Worm (Caenorhabditis elegans): ENCODE measurements around the gene pha-4.

The pha-4 gene

ce11 chrV:20731787-20732186 lies 21.1 kb upstream of the pha-4 start, which contains the start of gene srxa-1:
Gene srxa-1 (plus strand): TSS chrV:20732087.
- TF ChIP-seq ceh-36 (tag; optimal IDR thresholded peaks at IDR 0.05): no peak
- TF ChIP-seq tbx-11 (GFP tag; IDR thresholded peaks at IDR 0.05): no peak
- no peak for TF ChIP-seq F13C5.2 (tag; optimal IDR thresholded peaks at IDR 0.05)
- TF ChIP-seq hmg-4 (GFP tag; optimal IDR thresholded peaks at IDR 0.05): no peak
- no peak for TF ChIP-seq B0310.2 (tag; optimal IDR thresholded peaks at IDR 0.05)
- TF ChIP-seq tbx-37 (GFP tag; conservative IDR thresholded peaks at IDR 0.05): no peak

- no peak for TF ChIP-seq ets-7 (tag; optimal IDR thresholded peaks at IDR 0.05)
- TF ChIP-seq scrt-1 (GFP tag; IDR thresholded peaks at IDR 0.05): no peak
- no peak for TF ChIP-seq B0310.2 (tag; optimal IDR thresholded peaks at IDR 0.05)
- TF ChIP-seq ceh-13 (GFP tag; optimal IDR thresholded peaks at IDR 0.05): no peak
- no peak for TF ChIP-seq tra-4 (tag; optimal IDR thresholded peaks at IDR 0.05)
- TF ChIP-seq aly-1 (tag; optimal IDR thresholded peaks at IDR 0.05): no peak
- no peak for TF ChIP-seq sea-1 (GFP tag; conservative IDR thresholded peaks at IDR 0.05)
- TF ChIP-seq F13C5.2 (tag; optimal IDR thresholded peaks at IDR 0.05): no peak
- no peak for TF ChIP-seq flt-1 (GFP tag; IDR thresholded peaks at IDR 0.05)
- TF ChIP-seq hmg-4 (GFP tag; optimal IDR thresholded peaks at IDR 0.05): no peak
- TF ChIP-seq ceh-36 (tag; optimal IDR thresholded peaks at IDR 0.05): no peak
These were observed 18.2 kb upstream of the pha-4 start, which contains the start of gene srxa-6 for ce11 chrV:20734658-20735057. Gene srxa-6 (plus strand): TSS chrV:20734958.

- TF ChIP-seq B0310.2 (tag; optimal IDR thresholded peaks at IDR 0.05) (no peak), ceh-36 (tag; optimal IDR thresholded peaks at IDR 0.05) (no peak), pes-1 (GFP tag; IDR thresholded peaks at IDR 0.05) (no peak), hmg-4 (GFP tag; optimal IDR thresholded peaks at IDR 0.05) (no peak), hnd-1 (tag; optimal IDR thresholded peaks at IDR 0.05) (no peak), ets-7 (tag; optimal IDR thresholded peaks at IDR 0.05) (no peak), flt-1 (GFP tag; IDR thresholded peaks at IDR 0.05) (no peak), scrt-1 (GFP tag; IDR thresholded peaks at IDR 0.05) (no peak), ceh-13 (GFP tag; optimal IDR thresholded peaks at IDR 0.05) (no peak), hmbx-1 (tag; optimal IDR thresholded peaks at IDR 0.05) (no peak)
These were observed 13.5 kb upstream of the pha-4 start for ce11 chrV:20739387-20739786.

ce11 chrV:20744290-20744837 lies 8.5 kb upstream of the pha-4 start, which contains the start of gene dnj-25:
Gene dnj-25 (minus strand): TSS chrV:20744346.
- TF ChIP-seq F13C5.2 (tag; optimal IDR thresholded peaks at IDR 0.05) (peak; percentile 27), tbx-11 (GFP tag; IDR thresholded peaks at IDR 0.05) (no peak)

ce11 chrV:20745278-20745677 lies 7.6 kb upstream of the pha-4 start:
- TF ChIP-seq hmbx-1 (tag; optimal IDR thresholded peaks at IDR 0.05): no peak
- no peak for TF ChIP-seq tbx-37 (GFP tag; conservative IDR thresholded peaks at IDR 0.05)
- no peak for TF ChIP-seq scrt-1 (GFP tag; IDR thresholded peaks at IDR 0.05)
- TF ChIP-seq sea-1 (GFP tag; conservative IDR thresholded peaks at IDR 0.05): no peak
- no peak for TF ChIP-seq ceh-36 (tag; optimal IDR thresholded peaks at IDR 0.05)

- TF ChIP-seq ets-7 (tag; optimal IDR thresholded peaks at IDR 0.05): no peak
- no peak for TF ChIP-seq F13C5.2 (tag; optimal IDR thresholded peaks at IDR 0.05)
- TF ChIP-seq sea-1 (GFP tag; conservative IDR thresholded peaks at IDR 0.05): no peak
- no peak for TF ChIP-seq flt-1 (GFP tag; IDR thresholded peaks at IDR 0.05)
- no peak for TF ChIP-seq B0310.2 (tag; optimal IDR thresholded peaks at IDR 0.05)
- TF ChIP-seq tbx-37 (GFP tag; conservative IDR thresholded peaks at IDR 0.05): no peak
- no peak for TF ChIP-seq pes-1 (GFP tag; IDR thresholded peaks at IDR 0.05)
- no peak for TF ChIP-seq hnd-1 (tag; optimal IDR thresholded peaks at IDR 0.05)
- TF ChIP-seq scrt-1 (GFP tag; IDR thresholded peaks at IDR 0.05): no peak
- TF ChIP-seq ceh-36 (tag; optimal IDR thresholded peaks at IDR 0.05): no peak
- no peak for TF ChIP-seq hmg-4 (GFP tag; optimal IDR thresholded peaks at IDR 0.05)
- no peak for TF ChIP-seq ama-1 (optimal IDR thresholded peaks at IDR 0.05)
- TF ChIP-seq ceh-13 (GFP tag; optimal IDR thresholded peaks at IDR 0.05): no peak
- no peak for TF ChIP-seq tbx-11 (GFP tag; IDR thresholded peaks at IDR 0.05)
- TF ChIP-seq tra-4 (tag; optimal IDR thresholded peaks at IDR 0.05): no peak
- no peak for TF ChIP-seq aly-1 (tag; optimal IDR thresholded peaks at IDR 0.05)
These were observed 6.0 kb upstream of the pha-4 start for ce11 chrV:20746805-20747204.

- TF ChIP-seq scrt-1 (GFP tag; IDR thresholded peaks at IDR 0.05): no peak
- TF ChIP-seq tbx-11 (GFP tag; IDR thresholded peaks at IDR 0.05): 0 out of 2 replicates have a peak, but pooled peaks have one; percentile 17
- no peak for TF ChIP-seq ets-7 (tag; optimal IDR thresholded peaks at IDR 0.05)
These were observed 4.9 kb upstream of the pha-4 start for ce11 chrV:20747964-20748363.

- TF ChIP-seq aly-1 (tag; optimal IDR thresholded peaks at IDR 0.05): no peak
- TF ChIP-seq tbx-37 (GFP tag; conservative IDR thresholded peaks at IDR 0.05): no peak
- TF ChIP-seq ceh-36 (tag; optimal IDR thresholded peaks at IDR 0.05): no peak
- no peak for TF ChIP-seq tra-4 (tag; optimal IDR thresholded peaks at IDR 0.05)
- TF ChIP-seq scrt-1 (GFP tag; IDR thresholded peaks at IDR 0.05): no peak
- no peak for TF ChIP-seq B0310.2 (tag; optimal IDR thresholded peaks at IDR 0.05)
- no peak for TF ChIP-seq sea-1 (GFP tag; conservative IDR thresholded peaks at IDR 0.05)
- TF ChIP-seq ama-1 (optimal IDR thresholded peaks at IDR 0.05): no peak
- TF ChIP-seq ceh-13 (GFP tag; optimal IDR thresholded peaks at IDR 0.05): no peak
- TF ChIP-seq pes-1 (GFP tag; IDR thresholded peaks at IDR 0.05): no peak
- TF ChIP-seq ets-7 (tag; optimal IDR thresholded peaks at IDR 0.05): no peak
- TF ChIP-seq flt-1 (GFP tag; IDR thresholded peaks at IDR 0.05): no peak
These were observed 3.8 kb upstream of the pha-4 start for ce11 chrV:20749098-20749497.
